Worm (Caenorhabditis elegans) whole organism, mixed stage, embryonic: ENCODE measurements around the gene ZC190.2.

Source experiments
- drap-1 ChIP-seq: fragments of 200-800 bp; sonication (Bioruptor generic); optimal IDR thresholded peaks from 3 replicates; lab custom pipeline; 2018; ENCODE audit warnings: mild to moderate bottlenecking, missing genetic modification characterization, missing compliant biosample characterization
- elt-1 ChIP-seq: sonication (generic microtip); optimal IDR thresholded peaks from 2 replicates; lab custom pipeline; 2017; ENCODE audit warnings: missing genetic modification characterization, mild to moderate bottlenecking, missing compliant biosample characterization, antibody characterized with exemption, moderate library complexity, borderline replicate concordance; ENCODE audit not compliant: insufficient read depth
- elt-3 ChIP-seq: fragments of 150-350 bp; optimal IDR thresholded peaks from 2 replicates; lab custom pipeline; 2014; ENCODE audit warnings: missing biosample characterization, missing genetic modification characterization
- lin-32 ChIP-seq: fragments of 200-800 bp; sonication (Bioruptor generic); optimal IDR thresholded peaks from 2 replicates; lab custom pipeline; 2018; ENCODE audit warnings: mild to moderate bottlenecking, missing genetic modification characterization, missing compliant biosample characterization
- lsy-2 ChIP-seq: fragments of 150-350 bp; optimal IDR thresholded peaks from 2 replicates; lab custom pipeline; 2014; ENCODE audit warnings: missing biosample characterization, missing genetic modification characterization
- mep-1 ChIP-seq: fragments of 150-350 bp; optimal IDR thresholded peaks from 2 replicates; lab custom pipeline; 2017; ENCODE audit warnings: missing biosample characterization, missing genetic modification reagents, missing genetic modification characterization, inconsistent platforms
- nhr-28 ChIP-seq: fragments of 150-350 bp; optimal IDR thresholded peaks from 2 replicates; lab custom pipeline; 2014; ENCODE audit warnings: missing biosample characterization, missing genetic modification characterization
- snpc-4 ChIP-seq: fragments of 150-350 bp; optimal IDR thresholded peaks from 2 replicates; lab custom pipeline; 2014; ENCODE audit warnings: missing biosample characterization, missing genetic modification characterization
- sptf-1 ChIP-seq: sonication (generic microtip); optimal IDR thresholded peaks from 2 replicates; lab custom pipeline; 2017; ENCODE audit warnings: mild to moderate bottlenecking, missing genetic modification characterization, moderate library complexity, missing compliant biosample characterization
- unc-39 ChIP-seq: fragments of 150-350 bp; optimal IDR thresholded peaks from 2 replicates; lab custom pipeline; 2014; ENCODE audit warnings: missing biosample characterization, missing genetic modification characterization
- unc-62 ChIP-seq: fragments of 150-350 bp; optimal IDR thresholded peaks from 2 replicates; lab custom pipeline; 2014; ENCODE audit warnings: missing biosample characterization, missing genetic modification reagents, missing genetic modification characterization

ce11 chrV:8683787-8684186 is 2.6 kb downstream of the ZC190.2 start:
- TF ChIP-seq lin-32 (GFP tag; lab: Kevin White, UChicago) (no peak), elt-3 (tag; lab: Kevin White, UChicago) (no peak), drap-1 (GFP tag; lab: Kevin White, UChicago) (no peak), snpc-4 (tag; lab: Kevin White, UChicago) (no peak), lsy-2 (tag; lab: Kevin White, UChicago) (no peak), mep-1 (tag; lab: Kevin White, UChicago) (no peak), sptf-1 (tag; lab: Kevin White, UChicago) (no peak), elt-1 (no peak), unc-62 (no peak), nhr-28 (tag; lab: Kevin White, UChicago) (no peak), unc-39 (no peak)
